Fruit fly (Drosophila melanogaster): ENCODE results near the gene CG18599.

- TF ChIP-seq wdn (GFP tag; IDR thresholded peaks at IDR 0.05): no peak
- TF ChIP-seq CG16779 (GFP tag; IDR thresholded peaks at IDR 0.05): no peak
- no peak for TF ChIP-seq nau (GFP tag; optimal IDR thresholded peaks at IDR 0.05)
- no peak for TF ChIP-seq Oli (tag; optimal IDR thresholded peaks at IDR 0.05)
- no peak for TF ChIP-seq danr (GFP tag; IDR thresholded peaks at IDR 0.05)
- TF ChIP-seq CG15011 (GFP tag; optimal IDR thresholded peaks at IDR 0.05): no peak
- TF ChIP-seq CG10543 (GFP tag; optimal IDR thresholded peaks at IDR 0.05): no peak
- TF ChIP-seq HLHmδ (GFP tag; optimal IDR thresholded peaks at IDR 0.05): no peak
- no peak for TF ChIP-seq Gug (GFP tag; IDR thresholded peaks at IDR 0.05)
- no peak for TF ChIP-seq CG9817 (tag; optimal IDR thresholded peaks at IDR 0.05)
- peak; percentile 66 for TF ChIP-seq HLH4C (GFP tag; IDR thresholded peaks at IDR 0.05; ENCODE audit: partially characterized antibody)
- TF ChIP-seq CG11247 (GFP tag; IDR thresholded peaks at IDR 0.05): no peak
- no peak for TF ChIP-seq ranshi (GFP tag; IDR thresholded peaks at IDR 0.05)
These were observed 15.9 kb downstream of the CG18599 start, which contains the start of the genes CG14312 and CG8064 for dm6 chr3R:18283441-18283840.

All from whole organism, embryonic.